Fruit fly (Drosophila melanogaster) Kc167 (cell line): Measurements from ENCODE around the gene Dyro.

Experiments
- Myc ChIP-seq: fragments of >200 bp; optimal IDR thresholded peaks from 2 replicates; lab custom pipeline; 2017; ENCODE audit warnings: missing external identifiers
- h ChIP-seq: fragments of >200 bp; optimal IDR thresholded peaks from 3 replicates; lab custom pipeline; 2018; ENCODE audit warnings: missing external identifiers
- insv ChIP-seq: fragments of >200 bp; optimal IDR thresholded peaks from 3 replicates; lab custom pipeline; 2018; ENCODE audit warnings: missing external identifiers
- psq ChIP-seq: fragments of >200 bp; optimal IDR thresholded peaks from 2 replicates; lab custom pipeline; 2017; ENCODE audit warnings: missing external identifiers
- ttk ChIP-seq: sonication (Bioruptor generic); optimal IDR thresholded peaks from 2 replicates; lab custom pipeline; 2017; ENCODE audit warnings: missing external identifiers

- TF ChIP-seq insv (lab: Kevin White, UChicago) (no peak), Myc (lab: Kevin White, UChicago) (no peak), h (lab: Kevin White, UChicago) (no peak), ttk (lab: Kevin White, UChicago) (no peak), psq (lab: Kevin White, UChicago) (no peak)
Measured at dm6 chr3L:11302906-11303305, 7.2 kb upstream of the Dyro start.
